Worm (Caenorhabditis elegans): ENCODE measurements around the gene sra-34.

sra-34 gene

ce11 chrII:4584313-4584712 is 40.8 kb upstream of the sra-34 start:
- TF ChIP-seq bed-3 (GFP tag; optimal IDR thresholded peaks at IDR 0.05): no peak
- TF ChIP-seq elt-3 (tag; optimal IDR thresholded peaks at IDR 0.05): no peak
- no peak for TF ChIP-seq ceh-83 (GFP tag; optimal IDR thresholded peaks at IDR 0.05)
- no peak for TF ChIP-seq lsy-2 (tag; optimal IDR thresholded peaks at IDR 0.05)
- TF ChIP-seq blmp-1 (tag; optimal IDR thresholded peaks at IDR 0.05): no peak
- no peak for TF ChIP-seq mep-1 (tag; optimal IDR thresholded peaks at IDR 0.05)
- peak; percentile 99 for TF ChIP-seq ces-1 (GFP tag; optimal IDR thresholded peaks at IDR 0.05)

- no peak for TF ChIP-seq sem-2 (GFP tag; optimal IDR thresholded peaks at IDR 0.05)
- TF ChIP-seq ceh-39 (tag; optimal IDR thresholded peaks at IDR 0.05): no peak
- TF ChIP-seq flh-1 (GFP tag; optimal IDR thresholded peaks at IDR 0.05): no peak
- no peak for TF ChIP-seq ceh-43 (GFP tag; optimal IDR thresholded peaks at IDR 0.05)
- TF ChIP-seq tbx-8 (GFP tag; optimal IDR thresholded peaks at IDR 0.05): no peak
- no peak for TF ChIP-seq mls-2 (tag; optimal IDR thresholded peaks at IDR 0.05)
- TF ChIP-seq nhr-76 (tag; optimal IDR thresholded peaks at IDR 0.05): no peak
- TF ChIP-seq sptf-1 (tag; optimal IDR thresholded peaks at IDR 0.05): no peak
- TF ChIP-seq nhr-12 (tag; optimal IDR thresholded peaks at IDR 0.05): no peak
- TF ChIP-seq lsy-2 (tag; optimal IDR thresholded peaks at IDR 0.05): no peak
- no peak for TF ChIP-seq blmp-1 (tag; optimal IDR thresholded peaks at IDR 0.05)
- no peak for TF ChIP-seq pha-4 (tag; optimal IDR thresholded peaks at IDR 0.05)
- no peak for TF ChIP-seq ces-1 (GFP tag; optimal IDR thresholded peaks at IDR 0.05)
- TF ChIP-seq drap-1 (GFP tag; optimal IDR thresholded peaks at IDR 0.05): no peak
- TF ChIP-seq mab-5 (tag; optimal IDR thresholded peaks at IDR 0.05): no peak
- TF ChIP-seq nhr-2 (tag; optimal IDR thresholded peaks at IDR 0.05): peak; percentile 64
- TF ChIP-seq lin-32 (GFP tag; optimal IDR thresholded peaks at IDR 0.05): peak; percentile 67
- no peak for TF ChIP-seq lin-13 (tag; optimal IDR thresholded peaks at IDR 0.05)
- TF ChIP-seq unc-62 (GFP tag; optimal IDR thresholded peaks at IDR 0.05): peak; percentile 54
- TF ChIP-seq zip-8 (tag; optimal IDR thresholded peaks at IDR 0.05): no peak
- TF ChIP-seq ztf-11 (tag; optimal IDR thresholded peaks at IDR 0.05): no peak
- TF ChIP-seq nhr-237 (tag; optimal IDR thresholded peaks at IDR 0.05): no peak
- no peak for TF ChIP-seq unc-120 (tag; optimal IDR thresholded peaks at IDR 0.05; ENCODE audit: poor library complexity, severe bottlenecking)
- TF ChIP-seq M03D4.4 (tag; optimal IDR thresholded peaks at IDR 0.05): no peak
- TF ChIP-seq mep-1 (tag; optimal IDR thresholded peaks at IDR 0.05): no peak
- TF ChIP-seq ham-2 (GFP tag; optimal IDR thresholded peaks at IDR 0.05): no peak
- peak; percentile 94 for TF ChIP-seq elt-1 (tag; optimal IDR thresholded peaks at IDR 0.05; ENCODE audit: borderline replicate concordance, insufficient read depth)
- no peak for TF ChIP-seq cnd-1 (tag; optimal IDR thresholded peaks at IDR 0.05)
- no peak for TF ChIP-seq elt-3 (tag; optimal IDR thresholded peaks at IDR 0.05)
- no peak for TF ChIP-seq ceh-83 (GFP tag; optimal IDR thresholded peaks at IDR 0.05)
- no peak for TF ChIP-seq unc-39 (tag; optimal IDR thresholded peaks at IDR 0.05)
- no peak for TF ChIP-seq snpc-4 (tag; optimal IDR thresholded peaks at IDR 0.05)
- TF ChIP-seq hlh-1 (tag; optimal IDR thresholded peaks at IDR 0.05): no peak
Measured at ce11 chrII:4583203-4583912, 39.9 kb upstream of the sra-34 start.

ce11 chrII:4581090-4581489 is 37.6 kb upstream of the sra-34 start:
- TF ChIP-seq lsy-2 (tag; optimal IDR thresholded peaks at IDR 0.05) (no peak), hlh-1 (tag; optimal IDR thresholded peaks at IDR 0.05) (peak; percentile 56), mep-1 (tag; optimal IDR thresholded peaks at IDR 0.05) (no peak), snpc-4 (tag; optimal IDR thresholded peaks at IDR 0.05) (no peak)

ce11 chrII:4579920-4580474 is 36.5 kb upstream of the sra-34 start:
- TF ChIP-seq unc-62 (GFP tag; optimal IDR thresholded peaks at IDR 0.05) (peak; percentile 8), cnd-1 (tag; optimal IDR thresholded peaks at IDR 0.05) (peak; percentile 9), hlh-1 (tag; optimal IDR thresholded peaks at IDR 0.05) (peak; percentile 77), nhr-2 (tag; optimal IDR thresholded peaks at IDR 0.05) (peak; percentile 93), tbx-8 (GFP tag; optimal IDR thresholded peaks at IDR 0.05) (no peak), ceh-83 (GFP tag; optimal IDR thresholded peaks at IDR 0.05) (no peak), M03D4.4 (tag; optimal IDR thresholded peaks at IDR 0.05) (no peak), zip-8 (tag; optimal IDR thresholded peaks at IDR 0.05) (peak; percentile 73)
